Worm (Caenorhabditis elegans): ENCODE data around the gene hcp-3.

The hcp-3 gene

DNA sequence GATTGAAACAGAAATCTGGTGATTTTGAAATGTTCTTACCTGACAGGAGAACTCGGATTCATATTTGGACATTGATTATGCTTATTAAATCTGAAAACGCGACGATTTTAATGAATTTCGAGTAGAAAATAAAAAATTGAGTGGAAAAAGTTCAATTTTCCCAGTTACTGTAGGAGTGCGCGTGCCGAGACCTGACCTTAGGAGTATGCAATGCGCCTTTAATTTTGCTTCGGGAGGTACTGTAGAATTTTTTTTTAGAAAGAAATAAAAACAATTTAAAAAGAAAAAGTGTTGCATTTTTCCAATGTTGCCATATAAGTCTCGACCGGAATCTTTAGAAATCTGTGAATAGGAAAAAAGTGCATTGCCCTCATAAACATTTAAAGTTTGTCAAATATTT lies 50.3 kb downstream of the hcp-3 start, which contains the start of gene C48B4.11:
Gene C48B4.11 (minus strand): TSS at position 143 of the 400 bp plus-strand sequence.
- TF ChIP-seq elt-3 (tag; optimal IDR thresholded peaks at IDR 0.05): no peak
- no peak for TF ChIP-seq egl-5 (tag; optimal IDR thresholded peaks at IDR 0.05)
- TF ChIP-seq nfya-1 (tag; optimal IDR thresholded peaks at IDR 0.05; ENCODE audit: insufficient read depth): no peak
- TF ChIP-seq R02D3.7 (tag; optimal IDR thresholded peaks at IDR 0.05): no peak
- no peak for TF ChIP-seq ztf-11 (tag; optimal IDR thresholded peaks at IDR 0.05)
- TF ChIP-seq nhr-11 (tag; optimal IDR thresholded peaks at IDR 0.05): no peak
- TF ChIP-seq mdl-1 (tag; optimal IDR thresholded peaks at IDR 0.05): no peak
- no peak for TF ChIP-seq unc-39 (tag; optimal IDR thresholded peaks at IDR 0.05)
- TF ChIP-seq fkh-2 (tag; optimal IDR thresholded peaks at IDR 0.05): no peak
